Worm (Caenorhabditis elegans) whole organism, L3 larva: ENCODE measurements around the gene pro-3.

Experiments used
- R02D3.7 ChIP-seq: fragments of 150-350 bp; optimal IDR thresholded peaks from 2 replicates; lab custom pipeline; 2014; ENCODE audit warnings: missing biosample characterization, missing genetic modification characterization
- ZK546.5 ChIP-seq: sonication (generic microtip); optimal IDR thresholded peaks from 2 replicates; lab custom pipeline; 2017; ENCODE audit warnings: missing biosample characterization, missing genetic modification characterization
- aly-2 ChIP-seq: fragments of 150-350 bp; optimal IDR thresholded peaks from 2 replicates; lab custom pipeline; 2014; ENCODE audit warnings: missing biosample characterization, missing genetic modification characterization
- ceh-16 ChIP-seq: sonication (generic microtip); optimal IDR thresholded peaks from 2 replicates; lab custom pipeline; 2017; ENCODE audit warnings: missing biosample characterization, missing genetic modification characterization
- ceh-28 ChIP-seq: fragments of 150-350 bp; optimal IDR thresholded peaks from 2 replicates; lab custom pipeline; 2014; ENCODE audit warnings: missing biosample characterization, missing genetic modification reagents, missing genetic modification characterization
- ceh-82 ChIP-seq: fragments of 150-350 bp; optimal IDR thresholded peaks from 2 replicates; lab custom pipeline; 2014; ENCODE audit warnings: missing biosample characterization, missing genetic modification characterization
- ceh-9 ChIP-seq: sonication (generic microtip); optimal IDR thresholded peaks from 2 replicates; lab custom pipeline; 2018; ENCODE audit warnings: missing biosample characterization, missing genetic modification characterization
- egl-27 ChIP-seq: sonication (generic microtip); optimal IDR thresholded peaks from 4 replicates; lab custom pipeline; 2017; ENCODE audit warnings: missing biosample characterization, missing genetic modification reagents, missing genetic modification characterization
- egl-5 ChIP-seq: fragments of 150-350 bp; optimal IDR thresholded peaks from 2 replicates; lab custom pipeline; 2017; ENCODE audit warnings: missing biosample characterization, missing genetic modification reagents, missing genetic modification characterization, inconsistent platforms
- elt-1 ChIP-seq: fragments of 150-350 bp; optimal IDR thresholded peaks from 2 replicates; lab custom pipeline; 2014; ENCODE audit warnings: missing biosample characterization, missing genetic modification characterization
- eor-1 ChIP-seq, 2 experiments: fragments of 150-350 bp; optimal IDR thresholded peaks; 2 replicates each; lab custom pipeline; 2014 to 2018; ENCODE audit warnings: missing biosample characterization in 2 of 2, missing genetic modification characterization in 2 of 2
- fkh-10 ChIP-seq: sonication (generic microtip); optimal IDR thresholded peaks from 2 replicates; lab custom pipeline; 2017; ENCODE audit warnings: missing biosample characterization, missing genetic modification reagents, missing genetic modification characterization
- fos-1 ChIP-seq: fragments of 150-350 bp; optimal IDR thresholded peaks from 2 replicates; lab custom pipeline; 2014; ENCODE audit warnings: missing biosample characterization, missing genetic modification characterization
- hmg-11 ChIP-seq: sonication (generic microtip); optimal IDR thresholded peaks from 2 replicates; lab custom pipeline; 2016; ENCODE audit warnings: missing genetic modification characterization, missing compliant biosample characterization
- lin-15B ChIP-seq: fragments of 150-350 bp; optimal IDR thresholded peaks from 2 replicates; lab custom pipeline; 2014; ENCODE audit warnings: missing biosample characterization, missing genetic modification characterization
- mml-1 ChIP-seq: fragments of 150-350 bp; sonication (generic microtip); optimal IDR thresholded peaks from 3 replicates; lab custom pipeline; 2014; ENCODE audit warnings: missing biosample characterization, missing genetic modification characterization
- nfya-1 ChIP-seq: sonication (generic microtip); optimal IDR thresholded peaks from 2 replicates; lab custom pipeline; 2017; ENCODE audit warnings: missing genetic modification characterization, mild to moderate bottlenecking, missing compliant biosample characterization, antibody characterized with exemption, moderate library complexity; ENCODE audit not compliant: insufficient read depth
- nhr-12 ChIP-seq: fragments of 150-350 bp; optimal IDR thresholded peaks from 2 replicates; lab custom pipeline; 2014; ENCODE audit warnings: missing biosample characterization, missing genetic modification characterization
- nhr-237 ChIP-seq: fragments of 150-350 bp; optimal IDR thresholded peaks from 2 replicates; lab custom pipeline; 2014; ENCODE audit warnings: missing biosample characterization, missing genetic modification characterization
- nhr-25 ChIP-seq: sonication (generic microtip); optimal IDR thresholded peaks from 2 replicates; lab custom pipeline; 2017; ENCODE audit warnings: missing biosample characterization, missing genetic modification characterization
- nhr-77 ChIP-seq: fragments of 150-350 bp; optimal IDR thresholded peaks from 2 replicates; lab custom pipeline; 2014; ENCODE audit warnings: missing biosample characterization, missing genetic modification characterization
- pha-4 ChIP-seq: fragments of 150-350 bp; optimal IDR thresholded peaks from 2 replicates; lab custom pipeline; 2014; ENCODE audit warnings: missing biosample characterization, missing genetic modification reagents, missing genetic modification characterization
- pqm-1 ChIP-seq: fragments of 150-350 bp; optimal IDR thresholded peaks from 2 replicates; lab custom pipeline; 2017; ENCODE audit warnings: missing biosample characterization, missing genetic modification characterization, inconsistent platforms
- sea-2 ChIP-seq: fragments of 150-350 bp; sonication (generic microtip); optimal IDR thresholded peaks from 4 replicates; lab custom pipeline; 2014; ENCODE audit warnings: missing biosample characterization, missing genetic modification reagents, missing genetic modification characterization
- skn-1 ChIP-seq: fragments of 150-350 bp; optimal IDR thresholded peaks from 2 replicates; lab custom pipeline; 2014; ENCODE audit warnings: missing biosample characterization, missing genetic modification characterization
- tbx-2 ChIP-seq: sonication (generic microtip); optimal IDR thresholded peaks from 2 replicates; lab custom pipeline; 2016; ENCODE audit warnings: mild to moderate bottlenecking, missing genetic modification characterization, missing compliant biosample characterization
- unc-39 ChIP-seq: sonication (generic microtip); optimal IDR thresholded peaks from 4 replicates; lab custom pipeline; 2017; ENCODE audit warnings: missing biosample characterization, missing genetic modification characterization
- ztf-4 ChIP-seq: fragments of 150-350 bp; optimal IDR thresholded peaks from 2 replicates; lab custom pipeline; 2014; ENCODE audit warnings: missing biosample characterization, missing genetic modification characterization

Gene pro-3

ce11 chrV:19120743-19121642 lies 2.8 kb upstream of the pro-3 start:
- no peak for TF ChIP-seq mml-1 (tag; lab: Kevin White, UChicago)
- peak; percentile 83 for TF ChIP-seq ceh-28 (tag; lab: Kevin White, UChicago)
- no peak for TF ChIP-seq nhr-77 (tag; lab: Kevin White, UChicago)
- no peak for TF ChIP-seq ceh-16
- TF ChIP-seq ceh-9 (tag; lab: Kevin White, UChicago) = no peak
- no peak for TF ChIP-seq nhr-12 (tag; lab: Kevin White, UChicago)
- TF ChIP-seq, all 47 proteins: peak for 1

DNA sequence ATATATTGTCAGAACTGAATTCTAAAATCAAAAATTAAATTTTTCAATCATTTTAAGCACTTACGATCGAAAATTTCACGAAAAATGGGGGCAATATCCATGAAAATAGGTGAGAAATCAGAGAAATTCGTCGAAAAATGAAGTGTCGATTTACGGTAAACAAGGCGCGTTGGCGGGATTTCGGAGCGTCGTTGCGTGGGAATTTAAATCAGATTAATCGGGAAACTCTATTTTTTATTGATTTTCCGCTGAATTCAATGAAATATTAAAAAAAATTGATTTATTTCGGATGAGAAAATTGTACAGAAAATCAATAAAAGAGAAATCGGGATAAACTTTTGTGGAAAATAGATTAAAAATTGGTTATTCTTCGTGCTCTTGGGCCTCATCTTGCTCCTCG lies 1.0 kb upstream of the pro-3 start, which contains the start of gene Y39B6A.13:
Gene Y39B6A.13, minus strand, starts transcription at position 166 of the 400 bp plus-strand sequence.
- no peak for TF ChIP-seq sea-2 (GFP tag; lab: Kevin White, UChicago)
- TF ChIP-seq pqm-1 (tag; lab: Kevin White, UChicago) = no peak
- no peak for TF ChIP-seq ztf-4 (tag; lab: Kevin White, UChicago)
- peak; percentile 28 for TF ChIP-seq egl-5
- TF ChIP-seq tbx-2 (tag; lab: Kevin White, UChicago) = no peak
- TF ChIP-seq fos-1 = no peak
- TF ChIP-seq elt-1 = no peak
- no peak for TF ChIP-seq unc-39 (tag; lab: Kevin White, UChicago)
- no peak for TF ChIP-seq nhr-25
- no peak for TF ChIP-seq skn-1
- TF ChIP-seq nhr-237 = no peak
- TF ChIP-seq hmg-11 (tag; lab: Kevin White, UChicago) = peak; percentile 57
- no peak for TF ChIP-seq aly-2
- peak; percentile 29 for TF ChIP-seq lin-15B (tag; lab: Kevin White, UChicago)
- peak; percentile 95 for TF ChIP-seq R02D3.7 (tag; lab: Kevin White, UChicago)
- TF ChIP-seq ceh-28 (tag; lab: Kevin White, UChicago) = peak; percentile 74
- no peak for TF ChIP-seq fkh-10 (GFP tag; lab: Kevin White, UChicago)
- TF ChIP-seq nfya-1 (tag; lab: Kevin White, UChicago) = peak; percentile 23
- TF ChIP-seq ceh-82 (tag; lab: Kevin White, UChicago) = no peak
- TF ChIP-seq pha-4 (tag; lab: Kevin White, UChicago) = peak; percentile 42
- no peak for TF ChIP-seq ZK546.5 (tag; lab: Kevin White, UChicago)

DNA sequence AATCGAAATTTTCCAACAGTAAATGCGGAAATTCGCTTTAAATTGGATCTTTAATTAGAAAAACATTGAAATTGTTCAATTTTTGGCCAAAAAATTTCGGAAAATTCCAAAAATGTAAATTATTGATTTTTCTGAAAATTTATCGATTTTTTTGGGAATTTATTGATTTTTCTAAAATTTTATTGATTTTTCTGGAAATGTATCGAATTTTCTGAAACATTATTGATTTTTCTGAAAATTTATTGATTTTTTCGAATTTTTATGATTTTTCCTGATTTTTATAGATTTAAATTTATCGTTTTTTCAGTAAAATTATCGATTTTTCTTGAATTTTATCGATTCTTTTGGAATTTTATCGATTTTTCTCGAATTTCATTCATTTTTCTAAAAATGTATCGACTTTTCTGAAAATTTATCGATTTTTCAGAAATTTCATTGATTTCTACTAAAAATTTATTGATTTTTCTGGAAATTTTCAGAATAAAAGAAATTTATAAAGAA lies 1.3 kb downstream of the pro-3 start:
- TF ChIP-seq ceh-28 (tag; lab: Kevin White, UChicago) = peak; percentile 92
- no peak for TF ChIP-seq eor-1 (tag; optimal IDR thresholded peaks at IDR 0.05; lab: Kevin White, UChicago)
- TF ChIP-seq, all 47 proteins: peak for 1

DNA sequence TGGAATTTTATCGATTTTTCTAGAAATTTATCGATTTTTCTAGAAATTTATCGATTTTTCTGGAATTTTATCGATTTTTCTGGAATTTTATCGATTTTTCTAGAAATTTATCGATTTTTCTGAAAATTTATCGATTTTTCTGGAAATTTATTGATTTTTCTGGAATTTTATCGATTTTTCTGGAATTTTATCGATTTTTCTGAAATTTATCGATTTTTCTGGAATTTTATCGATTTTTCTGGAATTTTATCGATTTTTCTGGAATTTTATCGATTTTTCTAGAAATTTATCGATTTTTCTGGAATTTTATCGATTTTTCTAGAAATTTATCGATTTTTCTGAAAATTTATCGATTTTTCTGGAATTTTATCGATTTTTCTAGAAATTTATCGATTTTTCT lies 4.6 kb downstream of the pro-3 start:
- TF ChIP-seq ceh-28 (tag; lab: Kevin White, UChicago) = peak; percentile 53

DNA sequence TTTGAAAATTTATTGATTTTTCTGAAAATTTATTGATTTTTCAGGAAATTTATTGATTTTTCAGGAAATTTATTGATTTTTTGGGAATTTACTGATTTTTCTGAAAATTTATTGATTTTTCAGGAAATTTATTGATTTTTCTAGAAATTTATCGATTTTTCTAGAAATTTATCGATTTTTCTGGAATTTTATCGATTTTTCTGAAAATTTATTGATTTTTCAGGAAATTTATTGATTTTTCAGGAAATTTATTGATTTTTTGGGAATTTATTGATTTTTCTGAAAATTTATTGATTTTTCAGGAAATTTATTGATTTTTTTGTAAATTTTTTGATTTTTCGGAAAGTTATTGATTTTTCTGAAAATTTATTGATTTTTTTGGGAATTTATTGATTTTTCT lies 5.6 kb downstream of the pro-3 start:
- peak; percentile 90 for TF ChIP-seq ceh-28 (tag; lab: Kevin White, UChicago)

ce11 chrV:19107065-19107464 lies 11.1 kb downstream of the pro-3 start:
- TF ChIP-seq egl-27 (tag; lab: Kevin White, UChicago) (no peak), ceh-28 (tag; lab: Kevin White, UChicago) (peak; percentile 86)

ce11 chrV:19101589-19102201 lies 16.5 kb downstream of the pro-3 start, which contains the start of gene zhp-4:
Gene zhp-4, minus strand, starts transcription at chrV:19101786.
- peak; percentile 98 for TF ChIP-seq ceh-28 (tag; lab: Kevin White, UChicago)
